Fruit fly (Drosophila melanogaster): ENCODE data around the gene Nnf1b.
A peak's percentile ranks its signal among the peaks of the same experiment; 100 is the strongest.

Nnf1b gene

DNA sequence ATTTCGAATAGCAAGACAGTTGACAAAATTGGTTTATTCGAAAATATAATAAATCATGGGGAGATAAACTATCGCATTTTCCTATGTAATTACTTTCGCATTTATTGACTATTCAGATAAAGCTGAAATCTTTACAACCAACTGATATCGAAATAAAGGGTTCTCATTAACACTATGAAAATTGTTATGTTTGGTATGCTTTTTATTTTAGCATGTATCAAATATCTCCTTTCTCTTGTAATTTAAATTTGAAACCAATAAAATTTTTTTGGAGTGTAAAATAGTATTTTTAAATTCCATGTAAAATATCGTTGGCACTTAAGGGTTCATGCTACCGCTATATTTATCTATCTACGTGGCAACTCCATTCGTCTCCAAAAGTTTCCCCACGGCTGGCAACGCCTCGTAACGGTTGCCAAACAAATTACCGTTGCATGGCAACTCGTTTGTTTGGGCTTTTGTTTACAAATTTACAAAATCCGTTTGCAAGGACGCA lies 44.7 kb downstream of the Nnf1b start, which contains the start of gene CG13949 (continued):
- TF ChIP-seq corto (GFP tag; optimal IDR thresholded peaks at IDR 0.05): no peak
- TF ChIP-seq CG3407 (GFP tag; optimal IDR thresholded peaks at IDR 0.05): peak; percentile 43
- peak; percentile 32 for TF ChIP-seq scrt (GFP tag; optimal IDR thresholded peaks at IDR 0.05)
- no peak for TF ChIP-seq Lpt (GFP tag; optimal IDR thresholded peaks at IDR 0.05)
- TF ChIP-seq NC2α (GFP tag; optimal IDR thresholded peaks at IDR 0.05): no peak
- TF ChIP-seq Hr39 (optimal IDR thresholded peaks at IDR 0.05): no peak
- TF ChIP-seq CG10321 (GFP tag; IDR thresholded peaks at IDR 0.05): no peak; the same call in 1 of the 2 replicates
- peak; percentile 70 for TF ChIP-seq CG30403 (GFP tag; optimal IDR thresholded peaks at IDR 0.05)
- peak; percentile 31 for TF ChIP-seq CG8944 (GFP tag; optimal IDR thresholded peaks at IDR 0.05)
- TF ChIP-seq CG18599 (GFP tag; optimal IDR thresholded peaks at IDR 0.05): peak; percentile 70
- TF ChIP-seq wek (GFP tag; optimal IDR thresholded peaks at IDR 0.05): no peak
- TF ChIP-seq ind (GFP tag; optimal IDR thresholded peaks at IDR 0.05): peak; percentile 50
- no peak for TF ChIP-seq ash1 (GFP tag; optimal IDR thresholded peaks at IDR 0.05)
- TF ChIP-seq CG31388 (GFP tag; optimal IDR thresholded peaks at IDR 0.05): peak; percentile 28
- no peak for TF ChIP-seq otp (GFP tag; IDR thresholded peaks at IDR 0.05)
- peak; percentile 47 for TF ChIP-seq pnt (GFP tag; optimal IDR thresholded peaks at IDR 0.05)
- TF ChIP-seq Ets97D (GFP tag; optimal IDR thresholded peaks at IDR 0.05): peak; percentile 68
- peak; percentile 49; the same call in 1 of the 2 replicates for TF ChIP-seq hbn (GFP tag; IDR thresholded peaks at IDR 0.05; ENCODE audit: partially characterized antibody)
- no peak; the same call in 2 of the 3 replicates for TF ChIP-seq croc (GFP tag; conservative IDR thresholded peaks at IDR 0.05)
- TF ChIP-seq MESR4 (GFP tag; optimal IDR thresholded peaks at IDR 0.05): no peak
- TF ChIP-seq fd64A (GFP tag; optimal IDR thresholded peaks at IDR 0.05): no peak
- peak; percentile 76 for TF ChIP-seq dysf (GFP tag; IDR thresholded peaks at IDR 0.05)
- no peak for TF ChIP-seq yki (optimal IDR thresholded peaks at IDR 0.05)
- TF ChIP-seq CG15011 (GFP tag; optimal IDR thresholded peaks at IDR 0.05): no peak
- peak; percentile 8 for TF ChIP-seq Atf3 (GFP tag; optimal IDR thresholded peaks at IDR 0.05)
- peak; percentile 12 for TF ChIP-seq CG5180 (GFP tag; optimal IDR thresholded peaks at IDR 0.05)
- TF ChIP-seq fd96Cb (tag; optimal IDR thresholded peaks at IDR 0.05): peak; percentile 27
- TF ChIP-seq fru (optimal IDR thresholded peaks at IDR 0.05): no peak
- TF ChIP-seq CG11398 (GFP tag; optimal IDR thresholded peaks at IDR 0.05): peak; percentile 54
- peak; percentile 47; the same call in 1 of the 2 replicates for TF ChIP-seq seq (GFP tag; IDR thresholded peaks at IDR 0.05)
- peak; percentile 82 for TF ChIP-seq Ptx1 (GFP tag; IDR thresholded peaks at IDR 0.05)
- TF ChIP-seq nmo (GFP tag; optimal IDR thresholded peaks at IDR 0.05): peak; percentile 59
- peak; percentile 11 for TF ChIP-seq CG2202 (tag; optimal IDR thresholded peaks at IDR 0.05)
- no peak for TF ChIP-seq chinmo (GFP tag; IDR thresholded peaks at IDR 0.05; ENCODE audit: partially characterized antibody)
- TF ChIP-seq bowl (GFP tag; IDR thresholded peaks at IDR 0.05): no peak
- TF ChIP-seq grn (GFP tag; optimal IDR thresholded peaks at IDR 0.05): peak; percentile 56
- TF ChIP-seq CG18619 (GFP tag; optimal IDR thresholded peaks at IDR 0.05): peak; percentile 6
- TF ChIP-seq ato (GFP tag; IDR thresholded peaks at IDR 0.05; ENCODE audit: partially characterized antibody): no peak
- TF ChIP-seq CG4328 (GFP tag; optimal IDR thresholded peaks at IDR 0.05): no peak
- TF ChIP-seq dmrt99B (tag; optimal IDR thresholded peaks at IDR 0.05): peak; percentile 46
- no peak for TF ChIP-seq CG17186 (GFP tag; optimal IDR thresholded peaks at IDR 0.05)
- peak; percentile 41 for TF ChIP-seq NC2β (GFP tag; optimal IDR thresholded peaks at IDR 0.05)
- no peak for TF ChIP-seq Vsx1 (GFP tag; optimal IDR thresholded peaks at IDR 0.05)
- no peak for TF ChIP-seq Stat92E (GFP tag; optimal IDR thresholded peaks at IDR 0.05)
- TF ChIP-seq CG9797 (GFP tag; optimal IDR thresholded peaks at IDR 0.05): no peak
- peak; percentile 88 for TF ChIP-seq vvl (GFP tag; IDR thresholded peaks at IDR 0.05)
- peak; percentile 49 for TF ChIP-seq CG8290 (GFP tag; optimal IDR thresholded peaks at IDR 0.05)
- TF ChIP-seq CG8290 (tag; optimal IDR thresholded peaks at IDR 0.05): peak in 1 of 2 experiments; percentile 80
- TF ChIP-seq ase (GFP tag; IDR thresholded peaks at IDR 0.05): peak; percentile 71; the same call in 2 of the 3 replicates
- peak; percentile 45 for TF ChIP-seq fu2 (GFP tag; optimal IDR thresholded peaks at IDR 0.05)
- peak; percentile 38 for TF ChIP-seq run (tag; optimal IDR thresholded peaks at IDR 0.05)
- TF ChIP-seq lilli (GFP tag; optimal IDR thresholded peaks at IDR 0.05): peak; percentile 63

Measured in whole organism, embryonic.